Worm (Caenorhabditis elegans) whole organism, midembryonic: Measurements from ENCODE around the gene srsx-35.

Experiments
- T22C8.4 ChIP-seq: fragments of 200-800 bp; sonication (Bioruptor generic); IDR thresholded peaks from 2 replicates; pipeline ENCODE4 v1.3.6; 2022; ENCODE audit warnings: missing genetic modification characterization, missing compliant biosample characterization
- cog-1 ChIP-seq: sonication (generic microtip); optimal IDR thresholded peaks from 2 replicates; lab custom pipeline; 2016; ENCODE audit warnings: missing genetic modification characterization, missing compliant biosample characterization
- flt-1 ChIP-seq: fragments of 200-800 bp; sonication (Bioruptor generic); IDR thresholded peaks from 2 replicates; pipeline ENCODE4 v1.3.6; 2022; ENCODE audit warnings: missing genetic modification characterization, missing compliant biosample characterization
- ref-1 ChIP-seq: fragments of 200-800 bp; sonication (Bioruptor generic); conservative IDR thresholded peaks from 2 replicates; pipeline ENCODE4 v1.3.6; 2022; ENCODE audit warnings: missing genetic modification reagents, missing genetic modification characterization, missing compliant biosample characterization
- ztf-23 ChIP-seq: fragments of 200-800 bp; sonication (Bioruptor generic); IDR thresholded peaks from 2 replicates; pipeline ENCODE4 v1.3.6; 2022; ENCODE audit warnings: missing genetic modification reagents, missing genetic modification characterization, missing compliant biosample characterization
- ztf-29 ChIP-seq: fragments of 200-800 bp; sonication (Bioruptor generic); IDR thresholded peaks from 2 replicates; pipeline ENCODE4 v1.3.6; 2022; ENCODE audit warnings: missing genetic modification reagents, missing genetic modification characterization, missing compliant biosample characterization

DNA sequence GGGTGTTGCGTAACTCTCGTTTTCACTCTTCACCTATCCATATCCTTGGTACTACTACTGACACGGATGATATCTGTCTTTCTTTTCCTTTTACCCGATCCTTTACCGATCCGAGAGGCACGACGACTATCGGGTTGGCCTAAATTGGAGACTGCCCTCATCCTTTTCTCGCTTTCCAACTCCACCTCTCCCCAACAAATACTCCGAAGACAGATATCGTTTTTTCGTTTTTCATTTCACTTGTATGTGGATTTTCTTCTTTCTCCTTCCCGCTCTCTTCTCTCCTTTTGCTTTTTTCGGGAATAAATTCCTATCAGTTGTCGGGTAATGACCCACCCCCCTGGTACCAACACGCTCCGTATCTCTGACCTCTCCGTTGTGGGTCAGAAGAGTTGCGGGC is 16.3 kb upstream of the srsx-35 start:
- TF ChIP-seq flt-1 (GFP tag; lab: Robert Waterston, UW) (no peak), T22C8.4 (no peak), ztf-29 (GFP tag; lab: Robert Waterston, UW) (no peak), cog-1 (tag; lab: Kevin White, UChicago) (no peak), ztf-23 (GFP tag; lab: Robert Waterston, UW) (no peak), ref-1 (GFP tag; lab: Robert Waterston, UW) (no peak)
